Worm (Caenorhabditis elegans): ENCODE data around the gene C48B4.10.

The C48B4.10 gene

ce11 chrIII:9564410-9564809 is at the start of gene C48B4.10:
Gene C48B4.10, minus strand, starts transcription at chrIII:9564510.
- TF ChIP-seq ref-1 (GFP tag; conservative IDR thresholded peaks at IDR 0.05) (no peak), klf-2 (GFP tag; conservative IDR thresholded peaks at IDR 0.05) (no peak), cog-1 (tag; optimal IDR thresholded peaks at IDR 0.05) (no peak)

DNA sequence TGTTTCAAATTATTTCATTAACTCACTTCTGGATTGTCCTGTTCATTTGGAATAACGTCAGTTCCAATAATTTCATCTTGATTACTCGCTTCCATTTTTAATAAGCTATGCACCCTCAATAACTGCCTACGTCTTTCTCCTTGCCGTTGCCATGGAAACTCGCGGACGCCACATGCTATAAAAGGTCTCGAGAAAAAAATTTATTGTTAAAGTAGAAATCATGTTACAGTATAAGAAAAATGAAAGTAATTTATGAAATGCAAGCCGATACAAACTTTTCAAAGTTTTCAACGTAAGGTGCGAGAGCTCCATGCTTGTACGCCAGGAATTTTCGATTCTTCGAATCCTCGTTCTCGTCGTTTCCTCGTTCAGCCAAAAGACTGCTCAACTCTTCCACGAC is 47.8 kb upstream of the C48B4.10 start, which contains the start of gene bbs-4:
bbs-4 (minus strand) TSS at position 101 of the 400 bp plus-strand sequence.
- TF ChIP-seq ztf-29 (GFP tag; IDR thresholded peaks at IDR 0.05): no peak
- no peak for TF ChIP-seq ztf-23 (GFP tag; IDR thresholded peaks at IDR 0.05)
- no peak for TF ChIP-seq med-1 (GFP tag; optimal IDR thresholded peaks at IDR 0.05; ENCODE audit: insufficient read depth)
- no peak for TF ChIP-seq tab-1 (GFP tag; IDR thresholded peaks at IDR 0.05)
- no peak for TF ChIP-seq cog-1 (tag; optimal IDR thresholded peaks at IDR 0.05)
- no peak for TF ChIP-seq ref-1 (GFP tag; conservative IDR thresholded peaks at IDR 0.05)
- no peak for TF ChIP-seq klf-2 (GFP tag; conservative IDR thresholded peaks at IDR 0.05)
- TF ChIP-seq flt-1 (GFP tag; IDR thresholded peaks at IDR 0.05): no peak
- TF ChIP-seq T22C8.4 (GFP tag; IDR thresholded peaks at IDR 0.05): no peak

- no peak for TF ChIP-seq ztf-29 (GFP tag; IDR thresholded peaks at IDR 0.05)
- TF ChIP-seq cog-1 (tag; optimal IDR thresholded peaks at IDR 0.05): no peak
- no peak for TF ChIP-seq tab-1 (GFP tag; IDR thresholded peaks at IDR 0.05)
- no peak for TF ChIP-seq med-1 (GFP tag; optimal IDR thresholded peaks at IDR 0.05; ENCODE audit: insufficient read depth)
- no peak for TF ChIP-seq flt-1 (GFP tag; IDR thresholded peaks at IDR 0.05)
- no peak for TF ChIP-seq T22C8.4 (GFP tag; IDR thresholded peaks at IDR 0.05)
- TF ChIP-seq klf-2 (GFP tag; conservative IDR thresholded peaks at IDR 0.05): no peak
- TF ChIP-seq ref-1 (GFP tag; conservative IDR thresholded peaks at IDR 0.05): no peak
Measured at ce11 chrIII:9608650-9609049, 44.3 kb upstream of the C48B4.10 start, which contains the start of gene clec-161. Gene clec-161, minus strand, starts transcription at chrIII:9608750.

ce11 chrIII:9600645-9601044 is 36.3 kb upstream of the C48B4.10 start, which contains the start of gene F58A4.2:
Gene F58A4.2, minus strand, starts transcription at chrIII:9600745.
- TF ChIP-seq ref-1 (GFP tag; conservative IDR thresholded peaks at IDR 0.05) (no peak), ztf-23 (GFP tag; IDR thresholded peaks at IDR 0.05) (no peak), tab-1 (GFP tag; IDR thresholded peaks at IDR 0.05) (no peak), cog-1 (tag; optimal IDR thresholded peaks at IDR 0.05) (no peak), flt-1 (GFP tag; IDR thresholded peaks at IDR 0.05) (no peak), klf-2 (GFP tag; conservative IDR thresholded peaks at IDR 0.05) (no peak), T22C8.4 (GFP tag; IDR thresholded peaks at IDR 0.05) (no peak), ztf-29 (GFP tag; IDR thresholded peaks at IDR 0.05) (no peak), med-1 (GFP tag; optimal IDR thresholded peaks at IDR 0.05; ENCODE audit: insufficient read depth) (no peak)

ce11 chrIII:9598168-9598567 is 33.9 kb upstream of the C48B4.10 start, which contains the start of gene F58A4.1:
Gene F58A4.1, plus strand, starts transcription at chrIII:9598468.
- no peak for TF ChIP-seq flt-1 (GFP tag; IDR thresholded peaks at IDR 0.05)
- no peak for TF ChIP-seq ref-1 (GFP tag; conservative IDR thresholded peaks at IDR 0.05)
- TF ChIP-seq ztf-29 (GFP tag; IDR thresholded peaks at IDR 0.05): no peak
- TF ChIP-seq tab-1 (GFP tag; IDR thresholded peaks at IDR 0.05): no peak
- TF ChIP-seq klf-2 (GFP tag; conservative IDR thresholded peaks at IDR 0.05): no peak

- TF ChIP-seq T22C8.4 (GFP tag; IDR thresholded peaks at IDR 0.05) (no peak), flt-1 (GFP tag; IDR thresholded peaks at IDR 0.05) (no peak), klf-2 (GFP tag; conservative IDR thresholded peaks at IDR 0.05) (no peak), ref-1 (GFP tag; conservative IDR thresholded peaks at IDR 0.05) (no peak), tab-1 (GFP tag; IDR thresholded peaks at IDR 0.05) (no peak), med-1 (GFP tag; optimal IDR thresholded peaks at IDR 0.05; ENCODE audit: insufficient read depth) (no peak), cog-1 (tag; optimal IDR thresholded peaks at IDR 0.05) (no peak), ztf-29 (GFP tag; IDR thresholded peaks at IDR 0.05) (no peak)
Measured at ce11 chrIII:9597044-9597443, 32.7 kb upstream of the C48B4.10 start, which contains the start of gene C48B4.12. Gene C48B4.12, plus strand, starts transcription at chrIII:9597344.

- TF ChIP-seq cog-1 (tag; optimal IDR thresholded peaks at IDR 0.05) (no peak), klf-2 (GFP tag; conservative IDR thresholded peaks at IDR 0.05) (no peak), ztf-29 (GFP tag; IDR thresholded peaks at IDR 0.05) (no peak), ref-1 (GFP tag; conservative IDR thresholded peaks at IDR 0.05) (no peak), ztf-23 (GFP tag; IDR thresholded peaks at IDR 0.05) (no peak), med-1 (GFP tag; optimal IDR thresholded peaks at IDR 0.05; ENCODE audit: insufficient read depth) (no peak), T22C8.4 (GFP tag; IDR thresholded peaks at IDR 0.05) (no peak), tab-1 (GFP tag; IDR thresholded peaks at IDR 0.05) (no peak), flt-1 (GFP tag; IDR thresholded peaks at IDR 0.05) (no peak)
Measured at ce11 chrIII:9595563-9595962, 31.3 kb upstream of the C48B4.10 start, which contains the start of gene rom-2. Gene rom-2, minus strand, starts transcription at chrIII:9595663.

- no peak for TF ChIP-seq tab-1 (GFP tag; IDR thresholded peaks at IDR 0.05)
- TF ChIP-seq ztf-29 (GFP tag; IDR thresholded peaks at IDR 0.05): no peak
- no peak for TF ChIP-seq cog-1 (tag; optimal IDR thresholded peaks at IDR 0.05)
- no peak for TF ChIP-seq klf-2 (GFP tag; conservative IDR thresholded peaks at IDR 0.05)
- TF ChIP-seq flt-1 (GFP tag; IDR thresholded peaks at IDR 0.05): no peak
- no peak for TF ChIP-seq T22C8.4 (GFP tag; IDR thresholded peaks at IDR 0.05)
Measured at ce11 chrIII:9592118-9592517, 27.8 kb upstream of the C48B4.10 start, which contains the start of gene acox-1.5. Gene acox-1.5, minus strand, starts transcription at chrIII:9592192.

DNA sequence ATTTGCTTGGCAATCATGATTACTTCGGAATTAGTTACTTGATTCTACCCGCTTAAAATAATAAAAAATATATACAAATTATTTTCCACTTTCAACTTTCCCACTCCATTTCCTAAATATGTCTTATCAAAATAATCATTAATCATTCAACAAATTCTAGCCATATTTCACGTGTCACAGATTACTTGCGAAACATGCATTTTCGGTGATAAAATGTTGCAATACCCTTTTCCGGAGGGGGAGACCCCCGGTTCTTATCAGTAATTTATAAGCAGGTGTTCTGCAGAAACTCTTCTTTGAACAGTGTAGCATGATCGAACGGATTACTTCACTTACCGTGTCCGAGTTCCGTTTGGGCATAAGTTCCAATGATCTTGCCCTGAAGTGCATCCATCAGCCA is 25.9 kb upstream of the C48B4.10 start:
- TF ChIP-seq cog-1 (tag; optimal IDR thresholded peaks at IDR 0.05) (no peak), ztf-23 (GFP tag; IDR thresholded peaks at IDR 0.05) (no peak), T22C8.4 (GFP tag; IDR thresholded peaks at IDR 0.05) (no peak), flt-1 (GFP tag; IDR thresholded peaks at IDR 0.05) (no peak), klf-2 (GFP tag; conservative IDR thresholded peaks at IDR 0.05) (no peak), ref-1 (GFP tag; conservative IDR thresholded peaks at IDR 0.05) (no peak), ztf-29 (GFP tag; IDR thresholded peaks at IDR 0.05) (no peak), tab-1 (GFP tag; IDR thresholded peaks at IDR 0.05) (no peak), med-1 (GFP tag; optimal IDR thresholded peaks at IDR 0.05; ENCODE audit: insufficient read depth) (no peak)

DNA sequence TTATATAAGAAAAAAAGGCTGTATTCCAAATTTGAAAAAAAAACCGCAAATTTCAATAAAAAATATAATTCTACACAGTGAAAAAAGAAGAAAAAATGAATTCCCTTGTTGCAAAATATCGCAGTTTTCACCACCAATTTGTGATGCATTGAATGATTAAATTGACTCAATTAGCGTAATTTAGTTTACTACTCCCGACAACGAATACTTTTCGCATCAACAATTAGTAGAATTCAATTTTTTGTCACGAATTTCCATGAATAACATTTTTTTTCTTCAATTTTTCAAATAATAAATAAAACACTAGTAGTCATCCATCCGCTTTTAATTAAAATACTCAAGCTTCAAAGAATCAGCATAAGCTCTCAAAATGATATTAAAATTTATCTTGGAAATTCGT is 21.0 kb upstream of the C48B4.10 start:
- TF ChIP-seq tab-1 (GFP tag; IDR thresholded peaks at IDR 0.05) (no peak), cog-1 (tag; optimal IDR thresholded peaks at IDR 0.05) (no peak), flt-1 (GFP tag; IDR thresholded peaks at IDR 0.05) (no peak), ref-1 (GFP tag; conservative IDR thresholded peaks at IDR 0.05) (no peak), klf-2 (GFP tag; conservative IDR thresholded peaks at IDR 0.05) (no peak), ztf-29 (GFP tag; IDR thresholded peaks at IDR 0.05) (no peak)
